Worm (Caenorhabditis elegans): ENCODE data around the gene dre-1.

ce11 chrV:6505339-6505811, 40.9 kb downstream of the dre-1 start, which contains the start of gene W01A11.7:
- TF ChIP-seq nhr-237 (tag; optimal IDR thresholded peaks at IDR 0.05) = no peak
- TF ChIP-seq unc-120 (tag; optimal IDR thresholded peaks at IDR 0.05; ENCODE audit: poor library complexity, severe bottlenecking) = no peak
- no peak for TF ChIP-seq snpc-4 (tag; optimal IDR thresholded peaks at IDR 0.05)
